Fruit fly (Drosophila melanogaster): ENCODE measurements around the gene mura.

The mura gene

dm6 chr3R:9515860-9516344 is 35.7 kb downstream of the mura start, which contains the start of the genes mRpL47, CG8176 and Kdm3 (continued):
- peak; percentile 91 for TF ChIP-seq CHES-1-like (GFP tag; optimal IDR thresholded peaks at IDR 0.05)
- TF ChIP-seq CG15601 (tag; optimal IDR thresholded peaks at IDR 0.05): peak; percentile 81

DNA sequence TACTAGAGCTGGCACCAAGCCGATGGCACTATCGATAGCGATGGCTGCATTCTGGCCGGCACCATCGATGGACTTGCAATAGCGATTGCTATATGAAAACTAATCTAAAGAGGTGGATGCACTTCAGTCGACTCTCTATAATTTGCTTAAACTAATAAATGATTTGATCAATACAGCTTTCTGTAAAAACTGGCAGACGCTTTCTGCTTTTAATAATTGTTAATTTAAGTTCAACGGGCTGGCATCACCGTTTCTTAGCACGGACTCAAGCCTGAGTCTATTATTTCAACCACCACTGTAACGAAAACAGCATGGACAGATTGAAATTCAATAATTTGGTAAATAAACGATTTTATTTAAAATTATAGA is 38.6 kb downstream of the mura start, which contains the start of the genes Ras85D and Rlb1:
Ras85D (minus strand) TSS at position 16 of the 369 bp plus-strand sequence.
Rlb1 (plus strand) TSS at position 276 of the 369 bp plus-strand sequence.
- TF ChIP-seq tll (GFP tag; optimal IDR thresholded peaks at IDR 0.05): no peak
- peak; percentile 76 for TF ChIP-seq chn (GFP tag; optimal IDR thresholded peaks at IDR 0.05)
- TF ChIP-seq wdn (GFP tag; IDR thresholded peaks at IDR 0.05): no peak
- TF ChIP-seq Ptx1 (GFP tag; IDR thresholded peaks at IDR 0.05): no peak
- TF ChIP-seq pfk (GFP tag; optimal IDR thresholded peaks at IDR 0.05): peak; percentile 35
- TF ChIP-seq so (GFP tag; IDR thresholded peaks at IDR 0.05): no peak
- TF ChIP-seq CG16815 (GFP tag; optimal IDR thresholded peaks at IDR 0.05): no peak
- peak; percentile 51 for TF ChIP-seq Mes4 (GFP tag; optimal IDR thresholded peaks at IDR 0.05)
- peak; percentile 77 for TF ChIP-seq Nf-YC (tag; optimal IDR thresholded peaks at IDR 0.05)
- no peak for TF ChIP-seq unc-4 (GFP tag; IDR thresholded peaks at IDR 0.05; ENCODE audit: partially characterized antibody)
- peak; percentile 13 for TF ChIP-seq CG18011 (GFP tag; optimal IDR thresholded peaks at IDR 0.05)
- TF ChIP-seq CG9797 (GFP tag; optimal IDR thresholded peaks at IDR 0.05): peak; percentile 36
- peak; percentile 73 for TF ChIP-seq grau (tag; optimal IDR thresholded peaks at IDR 0.05)
- no peak for TF ChIP-seq toy (GFP tag; IDR thresholded peaks at IDR 0.05)
- TF ChIP-seq Usf (GFP tag; optimal IDR thresholded peaks at IDR 0.05): peak; percentile 14
- peak in 1 of 2 experiments; percentile 56 for TF ChIP-seq bsh (GFP tag; optimal IDR thresholded peaks at IDR 0.05)
- TF ChIP-seq Abd-B (GFP tag; optimal IDR thresholded peaks at IDR 0.05): no peak
- TF ChIP-seq CG9215 (GFP tag; IDR thresholded peaks at IDR 0.05): no peak
- TF ChIP-seq Trl (optimal IDR thresholded peaks at IDR 0.05): no peak
- peak; percentile 73 for TF ChIP-seq Trl (GFP tag; optimal IDR thresholded peaks at IDR 0.05)
- TF ChIP-seq Xrp1 (GFP tag; IDR thresholded peaks at IDR 0.05): no peak
- TF ChIP-seq lbe (GFP tag; optimal IDR thresholded peaks at IDR 0.05): peak; percentile 35
- no peak for TF ChIP-seq MTF-1 (GFP tag; optimal IDR thresholded peaks at IDR 0.05; ENCODE audit: borderline replicate concordance)
- TF ChIP-seq CG31441 (GFP tag; IDR thresholded peaks at IDR 0.05): no peak
- 0 out of 3 replicates have a peak, but pooled peaks have one; percentile 15 for TF ChIP-seq CG11093 (GFP tag; IDR thresholded peaks at IDR 0.05)
- TF ChIP-seq CG17328 (GFP tag; IDR thresholded peaks at IDR 0.05): no peak
- TF ChIP-seq exex (tag; optimal IDR thresholded peaks at IDR 0.05): peak; percentile 35
- TF ChIP-seq Hr51 (GFP tag; optimal IDR thresholded peaks at IDR 0.05): peak in 1 of 2 experiments; percentile 88
- TF ChIP-seq CG33213 (GFP tag; optimal IDR thresholded peaks at IDR 0.05): peak; percentile 75
- peak; percentile 80 for TF ChIP-seq phol (tag; optimal IDR thresholded peaks at IDR 0.05)
- TF ChIP-seq Doc3 (GFP tag; IDR thresholded peaks at IDR 0.05; ENCODE audit: partially characterized antibody): no peak
- TF ChIP-seq Hsf (GFP tag; optimal IDR thresholded peaks at IDR 0.05): peak; percentile 75
- TF ChIP-seq CG17361 (GFP tag; IDR thresholded peaks at IDR 0.05): no peak
- TF ChIP-seq ATbp (GFP tag; optimal IDR thresholded peaks at IDR 0.05): no peak
- no peak for TF ChIP-seq cg (GFP tag; optimal IDR thresholded peaks at IDR 0.05)
- peak; percentile 39 for TF ChIP-seq slp2 (GFP tag; optimal IDR thresholded peaks at IDR 0.05)
- peak; percentile 37 for TF ChIP-seq CG10209 (GFP tag; optimal IDR thresholded peaks at IDR 0.05)
- peak; percentile 27 for TF ChIP-seq stwl (tag; optimal IDR thresholded peaks at IDR 0.05)
- TF ChIP-seq Pdp1 (GFP tag; optimal IDR thresholded peaks at IDR 0.05): peak; percentile 68 to 86
- TF ChIP-seq aop (GFP tag; IDR thresholded peaks at IDR 0.05): no peak
- no peak for TF ChIP-seq CG7839 (tag; optimal IDR thresholded peaks at IDR 0.05)
- no peak for TF ChIP-seq CG10321 (GFP tag; IDR thresholded peaks at IDR 0.05)
- peak; percentile 66 for TF ChIP-seq unpg (GFP tag; optimal IDR thresholded peaks at IDR 0.05)
- no peak for TF ChIP-seq sqz (GFP tag; optimal IDR thresholded peaks at IDR 0.05)
- TF ChIP-seq ato (GFP tag; IDR thresholded peaks at IDR 0.05; ENCODE audit: partially characterized antibody): no peak
- TF ChIP-seq vvl (GFP tag; IDR thresholded peaks at IDR 0.05): no peak
